Fruit fly (Drosophila melanogaster) S2 (cell line): ENCODE measurements around the gene CG3222.

ENCODE experiments used
- CG8478 ChIP-seq: fragments of >200 bp; optimal IDR thresholded peaks from 2 replicates; lab custom pipeline; 2018
- CTCF ChIP-seq, 2 experiments: fragments of >200 bp; optimal IDR thresholded peaks; 2 replicates each; lab custom pipeline; 2018

DNA sequence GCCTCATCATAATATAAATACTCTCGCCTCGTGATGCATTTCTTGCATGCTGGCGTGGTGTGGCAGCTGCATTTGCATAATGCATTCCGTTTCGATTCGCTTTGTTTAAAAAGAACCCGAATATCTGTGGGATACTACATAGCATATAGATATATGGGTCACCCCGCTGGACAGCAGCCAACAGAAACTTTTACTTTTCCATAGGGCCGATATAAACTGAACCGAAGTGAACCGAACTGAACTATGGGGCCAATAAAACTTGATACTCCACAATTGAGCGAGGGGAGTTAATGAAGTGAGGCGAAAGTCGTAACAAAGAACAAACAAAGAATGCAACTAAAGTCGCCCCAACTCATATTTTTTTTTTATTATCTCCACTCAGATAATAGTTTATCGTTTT, 29.6 kb upstream of the CG3222 start:
- no peak for TF ChIP-seq CTCF (optimal IDR thresholded peaks at IDR 0.05; lab: Kevin White, UChicago)
- TF ChIP-seq CG8478: no peak
